Fruit fly (Drosophila melanogaster): ENCODE data around the gene CG42238.

DNA sequence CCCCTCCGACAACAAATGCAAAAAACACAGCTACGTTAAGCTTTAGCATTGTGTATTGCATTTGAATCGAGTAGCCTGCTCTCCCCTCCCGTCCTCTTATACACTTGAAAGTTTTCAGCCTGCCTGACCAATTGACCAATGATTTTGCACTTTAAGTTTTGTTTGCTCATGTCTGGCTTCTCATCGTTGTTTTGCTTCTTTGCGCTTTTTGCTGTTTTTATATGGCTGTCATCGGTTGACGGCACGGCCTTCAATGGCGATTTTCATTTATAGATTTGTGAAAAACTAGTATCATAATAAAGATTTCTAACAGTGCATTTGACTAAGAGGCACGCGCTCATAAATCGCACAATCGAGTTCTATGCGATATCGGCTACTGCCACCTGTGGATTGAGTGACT, 13.9 kb upstream of the CG42238 start:
- TF ChIP-seq CHES-1-like (GFP tag; optimal IDR thresholded peaks at IDR 0.05) = no peak
- no peak for TF ChIP-seq CG31365 (tag; optimal IDR thresholded peaks at IDR 0.05)
- no peak for TF ChIP-seq hbn (GFP tag; IDR thresholded peaks at IDR 0.05; ENCODE audit: partially characterized antibody)
- no peak for TF ChIP-seq CG7963 (GFP tag; IDR thresholded peaks at IDR 0.05; ENCODE audit: partially characterized antibody)
- no peak for TF ChIP-seq CG2129 (GFP tag; IDR thresholded peaks at IDR 0.05; ENCODE audit: partially characterized antibody)
